Worm (Caenorhabditis elegans) whole organism, L2 larva: ENCODE results near the gene F13E9.13.

Experiments
- C34F6.9 ChIP-seq: fragments of 150-350 bp; optimal IDR thresholded peaks from 2 replicates; lab custom pipeline; 2014; ENCODE audit warnings: missing biosample characterization, missing genetic modification characterization
- F13H6.1 ChIP-seq: sonication (generic microtip); optimal IDR thresholded peaks from 2 replicates; lab custom pipeline; 2016; ENCODE audit warnings: missing genetic modification characterization, missing compliant biosample characterization
- R02D3.7 ChIP-seq: fragments of 150-350 bp; optimal IDR thresholded peaks from 2 replicates; lab custom pipeline; 2014; ENCODE audit warnings: missing biosample characterization, missing genetic modification characterization
- ama-1 ChIP-seq: fragments of 150-350 bp; optimal IDR thresholded peaks from 2 replicates; lab custom pipeline; 2018; ENCODE audit warnings: inconsistent platforms
- blmp-1 ChIP-seq: sonication (generic microtip); optimal IDR thresholded peaks from 2 replicates; lab custom pipeline; 2017; ENCODE audit warnings: missing genetic modification characterization, mild to moderate bottlenecking, missing compliant biosample characterization, antibody characterized with exemption, moderate library complexity; ENCODE audit not compliant: insufficient read depth
- ceh-16 ChIP-seq: fragments of 150-350 bp; optimal IDR thresholded peaks from 2 replicates; lab custom pipeline; 2014; ENCODE audit warnings: missing biosample characterization, missing genetic modification characterization
- ceh-82 ChIP-seq: fragments of 150-350 bp; optimal IDR thresholded peaks from 2 replicates; lab custom pipeline; 2014; ENCODE audit warnings: missing biosample characterization, missing genetic modification characterization
- crh-2 ChIP-seq: sonication (generic microtip); optimal IDR thresholded peaks from 2 replicates; lab custom pipeline; 2017; ENCODE audit warnings: missing biosample characterization, missing genetic modification characterization
- elt-1 ChIP-seq: fragments of 150-350 bp; optimal IDR thresholded peaks from 2 replicates; lab custom pipeline; 2014; ENCODE audit warnings: missing biosample characterization, missing genetic modification characterization
- elt-3 ChIP-seq: sonication (generic microtip); optimal IDR thresholded peaks from 2 replicates; lab custom pipeline; 2017; ENCODE audit warnings: missing biosample characterization, missing genetic modification characterization
- fos-1 ChIP-seq: fragments of 150-350 bp; optimal IDR thresholded peaks from 2 replicates; lab custom pipeline; 2014; ENCODE audit warnings: missing biosample characterization, missing genetic modification characterization
- lin-11 ChIP-seq: fragments of 150-350 bp; sonication (generic microtip); optimal IDR thresholded peaks from 2 replicates; lab custom pipeline; 2014; ENCODE audit warnings: missing biosample characterization, missing genetic modification characterization, inconsistent platforms, mixed read lengths
- lin-13 ChIP-seq: fragments of 150-350 bp; optimal IDR thresholded peaks from 2 replicates; lab custom pipeline; 2014; ENCODE audit warnings: missing biosample characterization, missing genetic modification reagents, missing genetic modification characterization
- lin-39 ChIP-seq: fragments of 150-350 bp; optimal IDR thresholded peaks from 2 replicates; lab custom pipeline; 2014; ENCODE audit warnings: missing biosample characterization, missing genetic modification reagents, missing genetic modification characterization
- lsy-2 ChIP-seq, 2 experiments: fragments of 150-350 bp in 1 of 2; sonication (generic microtip) in 1 of 2; optimal IDR thresholded peaks; 2 replicates each; lab custom pipeline; 2014 to 2017; ENCODE audit warnings: missing biosample characterization in 2 of 2, missing genetic modification characterization in 2 of 2
- mab-5 ChIP-seq: fragments of 150-350 bp; optimal IDR thresholded peaks from 2 replicates; lab custom pipeline; 2014; ENCODE audit warnings: missing biosample characterization, missing genetic modification characterization
- mbf-1 ChIP-seq: sonication (generic microtip); optimal IDR thresholded peaks from 2 replicates; lab custom pipeline; 2017; ENCODE audit warnings: missing biosample characterization, missing genetic modification characterization
- nhr-10 ChIP-seq: sonication (generic microtip); optimal IDR thresholded peaks from 2 replicates; lab custom pipeline; 2017; ENCODE audit warnings: missing biosample characterization, missing genetic modification characterization
- nhr-11 ChIP-seq: fragments of 150-350 bp; optimal IDR thresholded peaks from 2 replicates; lab custom pipeline; 2014; ENCODE audit warnings: missing biosample characterization, missing genetic modification characterization
- nhr-12 ChIP-seq: fragments of 150-350 bp; optimal IDR thresholded peaks from 2 replicates; lab custom pipeline; 2014; ENCODE audit warnings: missing biosample characterization, missing genetic modification characterization
- nhr-129 ChIP-seq: fragments of 150-350 bp; optimal IDR thresholded peaks from 2 replicates; lab custom pipeline; 2014; ENCODE audit warnings: missing biosample characterization, missing genetic modification characterization
- nhr-21 ChIP-seq: fragments of 150-350 bp; optimal IDR thresholded peaks from 2 replicates; lab custom pipeline; 2014; ENCODE audit warnings: missing biosample characterization, missing genetic modification characterization
- nhr-25 ChIP-seq: fragments of 150-350 bp; sonication (generic microtip); optimal IDR thresholded peaks from 3 replicates; lab custom pipeline; 2014; ENCODE audit warnings: missing biosample characterization, missing genetic modification characterization
- nhr-77 ChIP-seq: fragments of 150-350 bp; optimal IDR thresholded peaks from 2 replicates; lab custom pipeline; 2014; ENCODE audit warnings: missing biosample characterization, missing genetic modification characterization
- sem-4 ChIP-seq: fragments of 150-350 bp; optimal IDR thresholded peaks from 2 replicates; lab custom pipeline; 2014; ENCODE audit warnings: missing biosample characterization, missing genetic modification reagents, missing genetic modification characterization
- skn-1 ChIP-seq: sonication (generic microtip); optimal IDR thresholded peaks from 2 replicates; lab custom pipeline; 2017; ENCODE audit warnings: missing biosample characterization, missing genetic modification characterization
- sma-3 ChIP-seq: sonication (generic microtip); optimal IDR thresholded peaks from 2 replicates; lab custom pipeline; 2016; ENCODE audit warnings: missing genetic modification reagents, missing genetic modification characterization, missing compliant biosample characterization
- sma-9 ChIP-seq, 2 experiments: fragments of 150-350 bp in 1 of 2; sonication (generic microtip) in 1 of 2; optimal IDR thresholded peaks; 2 replicates each; lab custom pipeline; 2014 to 2016; ENCODE audit warnings: missing genetic modification characterization in 2 of 2, mild to moderate bottlenecking in 1 of 2, missing biosample characterization in 1 of 2, missing compliant biosample characterization in 1 of 2, missing genetic modification reagents in 1 of 2, moderate library complexity in 1 of 2
- snpc-4 ChIP-seq: fragments of 150-350 bp; optimal IDR thresholded peaks from 2 replicates; lab custom pipeline; 2014; ENCODE audit warnings: missing biosample characterization, missing genetic modification characterization
- unc-39 ChIP-seq: fragments of 150-350 bp; optimal IDR thresholded peaks from 2 replicates; lab custom pipeline; 2014; ENCODE audit warnings: missing biosample characterization, missing genetic modification characterization
- unc-55 ChIP-seq: fragments of 150-350 bp; sonication (generic microtip); optimal IDR thresholded peaks from 3 replicates; lab custom pipeline; 2014; ENCODE audit warnings: missing biosample characterization, missing genetic modification reagents, missing genetic modification characterization
- unc-62 ChIP-seq: fragments of 150-350 bp; optimal IDR thresholded peaks from 2 replicates; lab custom pipeline; 2014; ENCODE audit warnings: missing biosample characterization, missing genetic modification reagents, missing genetic modification characterization
- ztf-4 ChIP-seq: fragments of 150-350 bp; optimal IDR thresholded peaks from 2 replicates; lab custom pipeline; 2014; ENCODE audit warnings: missing biosample characterization, missing genetic modification characterization

Gene F13E9.13

DNA sequence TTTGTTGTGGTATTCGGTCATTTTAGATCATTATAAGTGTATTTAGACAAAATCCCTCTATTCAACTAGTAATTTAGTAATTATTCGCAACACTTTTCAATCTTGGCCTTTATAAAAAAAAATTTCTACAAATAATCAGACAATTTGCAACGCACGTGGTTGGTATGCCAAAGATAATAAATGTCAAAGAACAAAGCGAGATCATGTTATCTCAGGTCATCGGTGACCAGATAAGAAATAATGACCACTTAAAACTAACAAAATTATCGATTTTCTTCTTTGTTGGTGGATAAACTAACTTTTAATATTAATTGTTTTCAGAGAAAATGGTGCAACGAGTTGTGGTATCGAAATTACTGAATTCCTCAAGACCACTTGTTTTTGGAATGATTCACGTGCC, at the start of gene F13E9.13:
Gene F13E9.13, plus strand, starts transcription at position 317 of the 400 bp plus-strand sequence.
- TF ChIP-seq fos-1 (tag; lab: Kevin White, UChicago): peak; percentile 24
- TF ChIP-seq nhr-21 (tag; lab: Kevin White, UChicago): no peak
- no peak for TF ChIP-seq crh-2 (tag; lab: Kevin White, UChicago)
- TF ChIP-seq nhr-77 (tag; lab: Kevin White, UChicago): no peak
- peak; percentile 46 for TF ChIP-seq sma-9 (GFP tag; optimal IDR thresholded peaks at IDR 0.05; lab: Kevin White, UChicago)
- no peak for TF ChIP-seq sma-9 (tag; optimal IDR thresholded peaks at IDR 0.05; lab: Kevin White, UChicago)
- TF ChIP-seq, all 48 proteins: peak for 2

DNA sequence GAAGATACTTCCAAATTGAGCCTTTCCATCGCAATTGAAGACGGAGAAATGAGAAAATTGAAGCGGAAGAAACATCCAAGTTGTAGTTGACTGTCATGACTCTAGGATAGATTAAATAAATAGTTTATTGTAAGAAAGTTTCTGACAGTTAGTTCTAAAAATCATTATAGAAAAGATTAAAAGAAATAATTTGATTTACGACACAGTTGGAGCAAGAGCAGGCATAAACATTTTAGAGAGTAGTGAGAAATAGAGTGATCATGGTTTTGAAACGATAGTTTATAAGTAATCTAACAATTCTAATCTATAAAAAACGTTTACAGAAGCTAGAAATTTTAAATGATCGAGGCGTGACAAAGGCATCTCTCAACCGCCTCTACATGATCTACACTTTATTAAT, 49.2 kb upstream of the F13E9.13 start, which contains the start of gene best-15:
Gene best-15, minus strand, starts transcription at position 101 of the 400 bp plus-strand sequence.
- TF ChIP-seq unc-55 (GFP tag; lab: Kevin White, UChicago) (no peak), skn-1 (no peak), C34F6.9 (tag; lab: Kevin White, UChicago) (no peak), nhr-10 (tag; lab: Kevin White, UChicago) (no peak), elt-3 (tag; lab: Kevin White, UChicago) (no peak), crh-2 (tag; lab: Kevin White, UChicago) (no peak), nhr-12 (tag; lab: Kevin White, UChicago) (no peak), snpc-4 (tag; lab: Kevin White, UChicago) (no peak), R02D3.7 (tag; lab: Kevin White, UChicago) (no peak), nhr-11 (no peak), ama-1 (lab: Kevin White, UChicago) (no peak), nhr-25 (tag; lab: Kevin White, UChicago) (no peak), elt-1 (tag; lab: Kevin White, UChicago) (no peak), unc-62 (GFP tag; lab: Kevin White, UChicago) (no peak), lin-39 (tag; lab: Kevin White, UChicago) (no peak), mab-5 (no peak)

DNA sequence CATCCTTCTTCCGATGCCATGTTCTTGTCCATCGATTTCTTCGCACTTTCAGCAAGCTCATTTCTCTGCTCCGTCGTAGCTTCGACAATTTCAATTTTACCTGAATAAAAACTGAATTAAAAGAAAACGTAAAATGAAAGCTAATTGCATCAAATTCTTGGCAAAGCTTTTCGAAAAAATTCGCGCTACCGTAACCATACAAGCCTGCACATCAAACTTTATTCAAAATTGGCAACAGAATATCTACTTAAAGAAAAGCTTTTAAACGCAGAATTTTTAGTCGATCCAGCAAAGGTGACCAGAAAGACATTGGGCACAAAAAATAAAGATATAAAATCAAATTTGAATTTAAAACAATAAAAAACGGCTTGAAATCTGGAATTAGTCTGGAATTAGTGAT, 39.1 kb upstream of the F13E9.13 start:
- TF ChIP-seq lin-11 (tag; lab: Kevin White, UChicago): no peak
- no peak for TF ChIP-seq lin-39 (tag; lab: Kevin White, UChicago)
- TF ChIP-seq mbf-1 (tag; lab: Kevin White, UChicago): no peak
- no peak for TF ChIP-seq elt-3 (tag; lab: Kevin White, UChicago)
- no peak for TF ChIP-seq elt-1 (tag; lab: Kevin White, UChicago)
- TF ChIP-seq F13H6.1: no peak
- TF ChIP-seq unc-39 (tag; lab: Kevin White, UChicago): no peak
- TF ChIP-seq sem-4 (tag; lab: Kevin White, UChicago): no peak
- TF ChIP-seq fos-1 (tag; lab: Kevin White, UChicago): no peak
- TF ChIP-seq ztf-4 (tag; lab: Kevin White, UChicago): no peak
- no peak for TF ChIP-seq ceh-16 (tag; lab: Kevin White, UChicago)
- no peak for TF ChIP-seq blmp-1 (tag; lab: Kevin White, UChicago)

DNA sequence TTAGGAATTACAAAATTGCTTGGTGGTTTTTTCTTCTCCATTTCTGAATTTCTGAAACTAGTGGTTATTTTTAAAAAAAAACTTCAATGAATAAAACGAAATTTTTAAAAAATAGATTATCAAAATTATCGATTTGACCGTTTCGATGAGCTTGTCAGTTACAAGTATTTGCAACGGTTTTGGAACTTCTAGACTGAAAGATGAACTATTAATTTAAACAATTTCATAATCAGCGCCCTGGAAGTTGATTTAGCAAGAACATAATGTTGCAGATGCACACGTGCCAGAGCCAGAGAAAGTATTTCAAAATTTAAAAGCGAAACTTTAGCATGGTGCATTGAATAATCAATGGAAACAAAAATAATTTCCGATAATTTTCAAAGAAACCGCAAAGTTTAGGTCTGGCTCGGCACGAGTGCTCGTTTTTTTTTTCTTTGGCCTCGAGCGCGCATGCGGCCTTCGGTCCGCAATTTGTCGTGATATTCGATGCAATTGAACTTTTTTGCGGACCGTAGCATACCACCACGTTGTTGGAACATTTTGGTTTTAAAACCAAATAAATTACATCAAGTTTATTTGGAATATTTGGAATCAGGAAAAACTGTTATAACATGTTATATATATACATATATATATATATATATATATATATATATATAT, 38.5 kb upstream of the F13E9.13 start, which contains the start of gene T11G6.5:
Gene T11G6.5, minus strand, starts transcription at position 51 of the 660 bp plus-strand sequence.
- no peak for TF ChIP-seq sma-3 (GFP tag; lab: Kevin White, UChicago)
- TF ChIP-seq unc-62 (GFP tag; lab: Kevin White, UChicago): no peak
- TF ChIP-seq unc-39 (tag; lab: Kevin White, UChicago): no peak
- no peak for TF ChIP-seq nhr-77 (tag; lab: Kevin White, UChicago)
- TF ChIP-seq unc-55 (GFP tag; lab: Kevin White, UChicago): peak; percentile 41
- peak; percentile 48 for TF ChIP-seq C34F6.9 (tag; lab: Kevin White, UChicago)
- peak; percentile 76 to 95 for TF ChIP-seq lsy-2 (tag; optimal IDR thresholded peaks at IDR 0.05; lab: Kevin White, UChicago)
- TF ChIP-seq F13H6.1: peak; percentile 7
- TF ChIP-seq sem-4 (tag; lab: Kevin White, UChicago): no peak
- TF ChIP-seq ceh-82: no peak
- peak; percentile 19 for TF ChIP-seq nhr-129 (tag; lab: Kevin White, UChicago)
- peak; percentile 26 for TF ChIP-seq lin-13
- TF ChIP-seq, all 48 proteins: peak for 6
